Fruit fly (Drosophila melanogaster): Measurements from ENCODE around the gene Pten.
A peak's percentile ranks its signal among the peaks of the same experiment; 100 is the strongest.

Pten gene

dm6 chr2L:10278658-10279057, 17.8 kb upstream of the Pten start, which contains the start of gene Utx (continued):
- TF ChIP-seq CG8089 (GFP tag; optimal IDR thresholded peaks at IDR 0.05), result no peak
- TF ChIP-seq CG13624 (GFP tag; optimal IDR thresholded peaks at IDR 0.05), result peak; percentile 5
- TF ChIP-seq unpg (GFP tag; optimal IDR thresholded peaks at IDR 0.05), result no peak
- peak; percentile 66; the same call in 1 of the 3 replicates for TF ChIP-seq mld (GFP tag; IDR thresholded peaks at IDR 0.05; ENCODE audit: partially characterized antibody)
- TF ChIP-seq CG15601 (tag; optimal IDR thresholded peaks at IDR 0.05), result no peak
- no peak for TF ChIP-seq D19B (GFP tag; optimal IDR thresholded peaks at IDR 0.05)
- TF ChIP-seq CG34224 (GFP tag; IDR thresholded peaks at IDR 0.05; ENCODE audit: partially characterized antibody), result peak; percentile 81
- peak; percentile 92 for TF ChIP-seq Opbp (GFP tag; IDR thresholded peaks at IDR 0.05; ENCODE audit: partially characterized antibody)
- 0 out of 4 replicates have a peak, but pooled peaks have one; percentile 49 for TF ChIP-seq chinmo (GFP tag; IDR thresholded peaks at IDR 0.05; ENCODE audit: partially characterized antibody)
- TF ChIP-seq CG14860 (GFP tag; IDR thresholded peaks at IDR 0.05; ENCODE audit: partially characterized antibody), result peak; percentile 75
- no peak for TF ChIP-seq Nf-YC (tag; optimal IDR thresholded peaks at IDR 0.05)
- peak; percentile 61; the same call in 1 of the 2 replicates for TF ChIP-seq sna (GFP tag; IDR thresholded peaks at IDR 0.05; ENCODE audit: partially characterized antibody)
- no peak for TF ChIP-seq Oaz (GFP tag; IDR thresholded peaks at IDR 0.05)
- peak; percentile 51; the same call in 1 of the 3 replicates for TF ChIP-seq CG7963 (GFP tag; IDR thresholded peaks at IDR 0.05; ENCODE audit: partially characterized antibody)
- peak; percentile 69 for TF ChIP-seq tna (GFP tag; IDR thresholded peaks at IDR 0.05; ENCODE audit: partially characterized antibody)
- no peak for TF ChIP-seq CG30431 (GFP tag; optimal IDR thresholded peaks at IDR 0.05)
- TF ChIP-seq CG12942 (GFP tag; optimal IDR thresholded peaks at IDR 0.05), result no peak
- no peak for TF ChIP-seq otp (GFP tag; IDR thresholded peaks at IDR 0.05)
- TF ChIP-seq MESR4 (GFP tag; optimal IDR thresholded peaks at IDR 0.05), result peak; percentile 31
- no peak for TF ChIP-seq Tbp (GFP tag; optimal IDR thresholded peaks at IDR 0.05)
- TF ChIP-seq danr (GFP tag; IDR thresholded peaks at IDR 0.05), result no peak
- peak; percentile 87 for TF ChIP-seq row (GFP tag; IDR thresholded peaks at IDR 0.05)
- peak; percentile 77 for TF ChIP-seq pzg (GFP tag; optimal IDR thresholded peaks at IDR 0.05)
- no peak for TF ChIP-seq tio (GFP tag; optimal IDR thresholded peaks at IDR 0.05)
- peak; percentile 45 for TF ChIP-seq CG12659 (GFP tag; optimal IDR thresholded peaks at IDR 0.05)
- TF ChIP-seq Ssrp (tag; optimal IDR thresholded peaks at IDR 0.05), result no peak
- peak; percentile 88 for TF ChIP-seq BEAF-32 (GFP tag; optimal IDR thresholded peaks at IDR 0.05)
- TF ChIP-seq Dref (GFP tag; IDR thresholded peaks at IDR 0.05), result peak; percentile 80
- no peak for TF ChIP-seq CG3838 (GFP tag; optimal IDR thresholded peaks at IDR 0.05)
- TF ChIP-seq CG6654 (GFP tag; optimal IDR thresholded peaks at IDR 0.05), result no peak
- TF ChIP-seq CG13287 (GFP tag; IDR thresholded peaks at IDR 0.05; ENCODE audit: partially characterized antibody), result peak; percentile 84
- no peak for TF ChIP-seq Fer2 (tag; optimal IDR thresholded peaks at IDR 0.05)
- TF ChIP-seq CG30403 (GFP tag; optimal IDR thresholded peaks at IDR 0.05), result peak; percentile 1
- no peak for TF ChIP-seq ham (GFP tag; IDR thresholded peaks at IDR 0.05)
- no peak for TF ChIP-seq Fer3 (tag; optimal IDR thresholded peaks at IDR 0.05)
- TF ChIP-seq Doc3 (GFP tag; IDR thresholded peaks at IDR 0.05; ENCODE audit: partially characterized antibody), result peak; percentile 79
- peak; percentile 80 for TF ChIP-seq CG17802 (tag; optimal IDR thresholded peaks at IDR 0.05)
- TF ChIP-seq ERR (GFP tag; optimal IDR thresholded peaks at IDR 0.05), result no peak
- TF ChIP-seq Bgb (GFP tag; IDR thresholded peaks at IDR 0.05; ENCODE audit: partially characterized antibody), result peak; percentile 88
- TF ChIP-seq CG42726 (GFP tag; IDR thresholded peaks at IDR 0.05; ENCODE audit: partially characterized antibody), result peak; percentile 91
- no peak for TF ChIP-seq insv (GFP tag; optimal IDR thresholded peaks at IDR 0.05)
- TF ChIP-seq Hsf (GFP tag; optimal IDR thresholded peaks at IDR 0.05), result no peak
- TF ChIP-seq CG2129 (GFP tag; IDR thresholded peaks at IDR 0.05; ENCODE audit: partially characterized antibody), result peak; percentile 39; the same call in 1 of the 2 replicates
- no peak for TF ChIP-seq sc (optimal IDR thresholded peaks at IDR 0.05)
- no peak for TF ChIP-seq sc (GFP tag; optimal IDR thresholded peaks at IDR 0.05)
- no peak for TF ChIP-seq gt (GFP tag; IDR thresholded peaks at IDR 0.05)
- no peak for TF ChIP-seq CG10321 (GFP tag; IDR thresholded peaks at IDR 0.05)
- TF ChIP-seq CG31388 (GFP tag; optimal IDR thresholded peaks at IDR 0.05), result no peak
- TF ChIP-seq pros (GFP tag; optimal IDR thresholded peaks at IDR 0.05), result no peak
